Fruit fly (Drosophila melanogaster) whole organism, pupa: ENCODE data around the gene Vdup1.

Source experiments
- CG10348 ChIP-seq: fragments of 200-800 bp; sonication (Bioruptor generic); IDR thresholded peaks from 2 replicates; pipeline ENCODE4 v1.3.6; 2022; ENCODE audit warnings: missing biosample characterization, missing genetic modification characterization
- CG15710 ChIP-seq: fragments of 200-800 bp; sonication (Bioruptor generic); optimal IDR thresholded peaks from 2 replicates; lab custom pipeline; 2018; ENCODE audit warnings: missing biosample characterization, mild to moderate bottlenecking, missing genetic modification characterization, moderate library complexity
- CG32121 ChIP-seq: fragments of 200-800 bp; sonication (Bioruptor generic); IDR thresholded peaks from 2 replicates; pipeline ENCODE4 v1.3.6; 2022; ENCODE audit warnings: missing biosample characterization, missing genetic modification characterization
- CG34367 ChIP-seq: fragments of 200-800 bp; sonication (Bioruptor generic); optimal IDR thresholded peaks from 2 replicates; lab custom pipeline; 2018; ENCODE audit warnings: missing biosample characterization, mild to moderate bottlenecking, missing genetic modification characterization
- CG4496 ChIP-seq: fragments of 200-800 bp; sonication (Bioruptor generic); IDR thresholded peaks from 3 replicates; pipeline ENCODE4 v1.3.6; 2022; ENCODE audit warnings: missing biosample characterization, missing genetic modification characterization
- CG8159 ChIP-seq: fragments of 200-800 bp; sonication (Bioruptor generic); optimal IDR thresholded peaks from 3 replicates; lab custom pipeline; 2018; ENCODE audit warnings: missing biosample characterization, mild to moderate bottlenecking, missing genetic modification characterization, moderate library complexity
- D1 ChIP-seq: fragments of 200-800 bp; sonication (Bioruptor generic); optimal IDR thresholded peaks from 2 replicates; lab custom pipeline; 2018; ENCODE audit warnings: missing biosample characterization, mild to moderate bottlenecking, missing genetic modification characterization, moderate library complexity
- EcR ChIP-seq: fragments of 200-800 bp; sonication (Bioruptor generic); optimal IDR thresholded peaks from 3 replicates; lab custom pipeline; 2019; ENCODE audit warnings: missing biosample characterization, missing genetic modification characterization, mild to moderate bottlenecking, moderate library complexity, missing genetic modification reagents
- Pif1A ChIP-seq: fragments of 200-800 bp; sonication (Bioruptor generic); optimal IDR thresholded peaks from 3 replicates; lab custom pipeline; 2016; ENCODE audit warnings: missing biosample characterization, missing genetic modification characterization
- Pif1B ChIP-seq: fragments of 200-800 bp; sonication (Bioruptor generic); optimal IDR thresholded peaks from 3 replicates; lab custom pipeline; 2016; ENCODE audit warnings: missing biosample characterization, missing genetic modification characterization
- Snoo ChIP-seq: fragments of 200-800 bp; sonication (Bioruptor generic); optimal IDR thresholded peaks from 3 replicates; lab custom pipeline; 2017; ENCODE audit warnings: missing biosample characterization, mild to moderate bottlenecking, missing genetic modification characterization, inconsistent platforms
- fd96Ca ChIP-seq: fragments of 200-800 bp; sonication (Bioruptor generic); IDR thresholded peaks from 3 replicates; pipeline ENCODE4 v1.3.6; 2022; ENCODE audit warnings: missing biosample characterization, missing genetic modification characterization
- gl ChIP-seq: fragments of 200-800 bp; sonication (Bioruptor generic); optimal IDR thresholded peaks from 2 replicates; lab custom pipeline; 2018; ENCODE audit warnings: missing biosample characterization, mild to moderate bottlenecking, missing genetic modification characterization
- rn ChIP-seq: fragments of 200-800 bp; sonication (Bioruptor generic); IDR thresholded peaks from 2 replicates; pipeline ENCODE4 v1.3.6; 2022; ENCODE audit warnings: missing biosample characterization, missing genetic modification characterization

DNA sequence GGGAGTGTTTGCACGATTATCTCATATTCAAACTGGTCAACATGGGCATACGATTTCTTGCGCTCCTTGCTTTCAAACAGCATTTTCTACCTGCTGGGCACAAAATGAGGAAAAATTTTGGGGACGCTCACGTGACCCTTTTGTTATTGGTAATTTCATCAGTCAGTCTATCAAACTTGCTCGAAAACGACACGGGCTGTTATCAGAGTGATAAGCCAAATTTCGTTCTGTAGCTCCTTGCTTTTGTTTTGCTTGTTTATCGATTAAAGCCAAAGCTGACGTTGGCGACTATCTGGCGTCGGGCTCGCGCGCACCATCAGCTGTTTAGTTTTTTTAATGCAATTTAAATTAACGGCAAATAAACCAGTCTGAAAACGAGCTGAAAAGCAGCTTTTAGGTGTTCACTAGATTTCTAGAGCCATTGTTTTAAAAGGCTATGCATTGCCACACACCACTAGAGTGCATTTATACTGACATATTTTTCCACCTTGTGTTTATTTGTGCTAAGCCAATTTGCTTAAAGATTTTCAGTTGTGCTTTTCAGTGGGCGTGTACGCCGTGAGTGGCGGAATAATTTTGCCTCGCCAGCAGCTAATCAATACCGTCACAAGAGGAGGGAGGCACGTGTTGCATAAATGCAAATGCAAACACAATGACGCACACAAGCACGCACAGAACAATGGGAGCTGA is 42.0 kb downstream of the Vdup1 start:
- TF ChIP-seq CG10348 (GFP tag; lab: Robert Waterston, UW) (no peak), Pif1B (GFP tag; lab: Kevin White, UChicago) (no peak), EcR (GFP tag; lab: Kevin White, UChicago) (no peak), rn (no peak), CG4496 (GFP tag; lab: Robert Waterston, UW) (no peak), fd96Ca (no peak), D1 (tag; lab: Kevin White, UChicago) (no peak), CG15710 (tag; lab: Kevin White, UChicago) (no peak), gl (no peak), CG8159 (tag; lab: Kevin White, UChicago) (no peak), Pif1A (GFP tag; lab: Kevin White, UChicago) (no peak), Snoo (tag; lab: Kevin White, UChicago) (no peak), CG34367 (no peak), CG32121 (GFP tag; lab: Robert Waterston, UW) (no peak)
